Fruit fly (Drosophila melanogaster): Measurements from ENCODE around the gene CG34140.

Gene CG34140

DNA sequence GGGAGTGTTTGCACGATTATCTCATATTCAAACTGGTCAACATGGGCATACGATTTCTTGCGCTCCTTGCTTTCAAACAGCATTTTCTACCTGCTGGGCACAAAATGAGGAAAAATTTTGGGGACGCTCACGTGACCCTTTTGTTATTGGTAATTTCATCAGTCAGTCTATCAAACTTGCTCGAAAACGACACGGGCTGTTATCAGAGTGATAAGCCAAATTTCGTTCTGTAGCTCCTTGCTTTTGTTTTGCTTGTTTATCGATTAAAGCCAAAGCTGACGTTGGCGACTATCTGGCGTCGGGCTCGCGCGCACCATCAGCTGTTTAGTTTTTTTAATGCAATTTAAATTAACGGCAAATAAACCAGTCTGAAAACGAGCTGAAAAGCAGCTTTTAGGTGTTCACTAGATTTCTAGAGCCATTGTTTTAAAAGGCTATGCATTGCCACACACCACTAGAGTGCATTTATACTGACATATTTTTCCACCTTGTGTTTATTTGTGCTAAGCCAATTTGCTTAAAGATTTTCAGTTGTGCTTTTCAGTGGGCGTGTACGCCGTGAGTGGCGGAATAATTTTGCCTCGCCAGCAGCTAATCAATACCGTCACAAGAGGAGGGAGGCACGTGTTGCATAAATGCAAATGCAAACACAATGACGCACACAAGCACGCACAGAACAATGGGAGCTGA lies 47.5 kb downstream of the CG34140 start:
- TF ChIP-seq Asciz (GFP tag; optimal IDR thresholded peaks at IDR 0.05) (peak; percentile 58), p53 (GFP tag; optimal IDR thresholded peaks at IDR 0.05) (no peak), Med (GFP tag) (peak; percentile 72), pum (GFP tag; optimal IDR thresholded peaks at IDR 0.05) (no peak), sob (GFP tag; IDR thresholded peaks at IDR 0.05) (peak; percentile 25; the same call in 1 of the 2 replicates), CG1233 (GFP tag; optimal IDR thresholded peaks at IDR 0.05) (peak; percentile 31), Vsx1 (GFP tag; optimal IDR thresholded peaks at IDR 0.05) (no peak), ara (GFP tag; IDR thresholded peaks at IDR 0.05) (peak; percentile 8; the same call in 1 of the 2 replicates), CG4360 (GFP tag; IDR thresholded peaks at IDR 0.05) (no peak; the same call in 1 of the 2 replicates), CG5180 (GFP tag; optimal IDR thresholded peaks at IDR 0.05) (peak; percentile 85), D (optimal IDR thresholded peaks at IDR 0.05) (no peak), D (GFP tag; optimal IDR thresholded peaks at IDR 0.05) (peak; percentile 10), caup (GFP tag; optimal IDR thresholded peaks at IDR 0.05; ENCODE audit: severe bottlenecking) (peak; percentile 5), CG13424 (tag; optimal IDR thresholded peaks at IDR 0.05) (no peak), CG15514 (GFP tag; optimal IDR thresholded peaks at IDR 0.05) (no peak), fd64A (GFP tag; optimal IDR thresholded peaks at IDR 0.05) (peak; percentile 22), ac (GFP tag; optimal IDR thresholded peaks at IDR 0.05) (no peak), CG10543 (GFP tag; optimal IDR thresholded peaks at IDR 0.05) (no peak), CG15073 (GFP tag; optimal IDR thresholded peaks at IDR 0.05) (no peak), CG16779 (GFP tag; IDR thresholded peaks at IDR 0.05) (0 out of 2 replicates have a peak, but pooled peaks have one; percentile 12), CG8281 (tag; optimal IDR thresholded peaks at IDR 0.05) (peak; percentile 9), ATbp (GFP tag; optimal IDR thresholded peaks at IDR 0.05) (peak; percentile 41), GATAe (GFP tag; conservative IDR thresholded peaks at IDR 0.05) (peak; percentile 62), exex (tag; optimal IDR thresholded peaks at IDR 0.05) (peak; percentile 72), Xrp1 (GFP tag; IDR thresholded peaks at IDR 0.05) (0 out of 2 replicates have a peak, but pooled peaks have one; percentile 7), CG18011 (GFP tag; optimal IDR thresholded peaks at IDR 0.05) (peak; percentile 93), wek (GFP tag; optimal IDR thresholded peaks at IDR 0.05) (peak; percentile 17), Gsc (GFP tag; IDR thresholded peaks at IDR 0.05) (no peak), mirr (GFP tag; optimal IDR thresholded peaks at IDR 0.05) (peak; percentile 44), CG3407 (GFP tag; optimal IDR thresholded peaks at IDR 0.05) (peak; percentile 11), CG8290 (GFP tag; optimal IDR thresholded peaks at IDR 0.05) (no peak), CG8290 (tag; optimal IDR thresholded peaks at IDR 0.05) (no peak), crol (GFP tag; IDR thresholded peaks at IDR 0.05) (no peak), cwo (GFP tag; optimal IDR thresholded peaks at IDR 0.05) (peak; percentile 89), Nf-YA (GFP tag; IDR thresholded peaks at IDR 0.05) (0 out of 2 replicates have a peak, but pooled peaks have one; percentile 7), sna (GFP tag; IDR thresholded peaks at IDR 0.05; ENCODE audit: partially characterized antibody) (no peak), CG3281 (GFP tag; optimal IDR thresholded peaks at IDR 0.05) (no peak), Spps (tag; optimal IDR thresholded peaks at IDR 0.05) (no peak), CG34376 (GFP tag; optimal IDR thresholded peaks at IDR 0.05) (peak; percentile 23), CG8765 (GFP tag; IDR thresholded peaks at IDR 0.05) (no peak), pan (optimal IDR thresholded peaks at IDR 0.05) (no peak), pan (GFP tag; optimal IDR thresholded peaks at IDR 0.05 in 1 of 2, IDR thresholded peaks at IDR 0.05 in 1 of 2) (no peak), sug (tag; optimal IDR thresholded peaks at IDR 0.05) (peak; percentile 25), gce (GFP tag; IDR thresholded peaks at IDR 0.05) (0 out of 3 replicates have a peak, but pooled peaks have one; percentile 17)

Measured in whole organism, embryonic.